Worm (Caenorhabditis elegans): ENCODE results near the gene sru-12.

sru-12 gene

DNA sequence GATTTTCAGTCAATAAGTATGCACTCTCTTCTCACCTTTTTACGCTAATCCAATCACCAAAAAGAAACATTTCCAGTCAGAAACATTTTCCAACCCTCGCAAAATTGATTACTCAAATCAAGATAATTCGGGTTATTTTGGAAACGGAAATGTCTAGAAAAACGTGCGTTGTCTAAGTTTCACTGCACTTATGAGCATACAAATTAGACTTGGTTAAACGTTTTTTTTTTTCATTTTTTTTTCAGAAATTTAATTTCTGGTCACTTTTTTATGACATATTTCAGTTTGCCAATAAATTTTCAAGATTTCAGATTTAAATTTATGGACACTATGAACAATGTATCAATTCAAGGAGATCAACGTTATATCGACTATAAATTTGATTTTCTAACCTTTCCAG, at the start of gene sru-12:
Gene sru-12 (plus strand): TSS at position 301 of the 400 bp plus-strand sequence.
- TF ChIP-seq die-1 (tag; optimal IDR thresholded peaks at IDR 0.05) (no peak), hmg-20 (GFP tag; IDR thresholded peaks at IDR 0.05) (no peak), B0035.1 (tag; optimal IDR thresholded peaks at IDR 0.05) (no peak), lir-1 (GFP tag; conservative IDR thresholded peaks at IDR 0.05) (no peak)

DNA sequence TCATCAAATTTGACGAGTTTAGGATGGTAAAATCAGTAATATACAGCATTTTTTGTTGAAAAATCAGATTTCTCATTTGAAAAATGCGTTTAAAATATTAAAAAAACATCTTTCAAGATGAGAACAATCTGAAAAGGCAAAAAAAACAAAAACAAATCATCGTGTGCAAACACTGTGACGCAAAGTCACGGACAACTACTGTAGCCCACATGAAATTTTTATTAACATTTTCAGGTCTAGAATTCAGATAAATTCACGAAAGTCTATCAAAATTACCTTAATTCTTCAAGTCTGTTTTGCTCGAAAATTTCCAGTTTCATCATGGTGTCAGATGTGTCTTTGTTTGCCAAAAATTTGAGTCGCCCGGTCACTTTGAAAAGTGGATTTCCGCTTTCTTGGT, 44.1 kb upstream of the sru-12 start:
- TF ChIP-seq xnd-1 (tag; optimal IDR thresholded peaks at IDR 0.05) = peak; percentile 83
- TF ChIP-seq tbp1 (GFP tag; optimal IDR thresholded peaks at IDR 0.05) = peak; percentile 43
- no peak for TF ChIP-seq die-1 (tag; optimal IDR thresholded peaks at IDR 0.05)
- peak; percentile 18 for TF ChIP-seq snpc-3.4 (tag; optimal IDR thresholded peaks at IDR 0.05)
- no peak for TF ChIP-seq aptf-2 (GFP tag; conservative IDR thresholded peaks at IDR 0.05)
- TF ChIP-seq zim-3 (tag; optimal IDR thresholded peaks at IDR 0.05) = no peak
- TF ChIP-seq F33H1.4 (GFP tag; IDR thresholded peaks at IDR 0.05) = peak; percentile 49
- TF ChIP-seq D2030.7 (GFP tag; IDR thresholded peaks at IDR 0.05) = peak; percentile 64
- peak; percentile 10 for TF ChIP-seq dpl-1 (GFP tag; optimal IDR thresholded peaks at IDR 0.05)
- peak; percentile 69 for TF ChIP-seq snpc-4 (GFP tag; optimal IDR thresholded peaks at IDR 0.05)
- peak in 3 of 4 experiments; percentile 79 to 87 (median 87) for TF ChIP-seq snpc-4 (tag; optimal IDR thresholded peaks at IDR 0.05)
- peak; percentile 16 for TF ChIP-seq lin-54 (GFP tag; optimal IDR thresholded peaks at IDR 0.05)
- no peak for TF ChIP-seq Y53G8AR.9 (GFP tag; conservative IDR thresholded peaks at IDR 0.05)
- peak; percentile 7 for TF ChIP-seq snpc-1.3 (tag; optimal IDR thresholded peaks at IDR 0.05; ENCODE audit: insufficient read depth)
- TF ChIP-seq efl-1 (GFP tag; optimal IDR thresholded peaks at IDR 0.05) = peak; percentile 32
- TF ChIP-seq ceh-91 (GFP tag; IDR thresholded peaks at IDR 0.05) = peak; percentile 58
- peak; percentile 90 for TF ChIP-seq lsl-1 (GFP tag; optimal IDR thresholded peaks at IDR 0.05)
- TF ChIP-seq madf-6 (GFP tag; IDR thresholded peaks at IDR 0.05) = peak; percentile 98
- peak; percentile 74 for TF ChIP-seq attf-6 (GFP tag; IDR thresholded peaks at IDR 0.05)
- peak; percentile 97 for TF ChIP-seq madf-8 (GFP tag; conservative IDR thresholded peaks at IDR 0.05)
- TF ChIP-seq ets-4 (GFP tag; optimal IDR thresholded peaks at IDR 0.05) = no peak
- TF ChIP-seq hlh-26 (GFP tag; conservative IDR thresholded peaks at IDR 0.05) = no peak

- TF ChIP-seq gei-17 (GFP tag; optimal IDR thresholded peaks at IDR 0.05) (no peak), efl-1 (GFP tag; optimal IDR thresholded peaks at IDR 0.05) (no peak), K11D2.4 (GFP tag; IDR thresholded peaks at IDR 0.05) (no peak), F57C9.4 (tag; optimal IDR thresholded peaks at IDR 0.05) (no peak), dox-1 (GFP tag; IDR thresholded peaks at IDR 0.05) (no peak), madf-3 (GFP tag; IDR thresholded peaks at IDR 0.05) (no peak), Y95B8A.8 (GFP tag; IDR thresholded peaks at IDR 0.05) (no peak), K12H6.12 (tag; optimal IDR thresholded peaks at IDR 0.05) (no peak), unc-130 (GFP tag; optimal IDR thresholded peaks at IDR 0.05) (no peak), Y53F4B.3 (GFP tag; IDR thresholded peaks at IDR 0.05) (no peak), die-1 (tag; optimal IDR thresholded peaks at IDR 0.05) (no peak), ztf-6 (GFP tag; IDR thresholded peaks at IDR 0.05) (no peak), F39B2.1 (GFP tag; IDR thresholded peaks at IDR 0.05) (no peak), tbp1 (GFP tag; optimal IDR thresholded peaks at IDR 0.05) (no peak), sdz-38 (tag; optimal IDR thresholded peaks at IDR 0.05) (no peak)
Measured at ce11 chrIV:13540165-13540564, 42.8 kb upstream of the sru-12 start, which contains the start of gene rsd-2. Gene rsd-2, minus strand, starts transcription at chrIV:13540265.
